Worm (Caenorhabditis elegans): Measurements from ENCODE around the gene T04C9.2.

Gene T04C9.2

ce11 chrIII:6028432-6028831 is 36.8 kb downstream of the T04C9.2 start, which contains the start of gene tbx-7:
Gene tbx-7 (minus strand): TSS chrIII:6028532.
- TF ChIP-seq nhr-11 (tag; optimal IDR thresholded peaks at IDR 0.05) (no peak), aly-2 (tag; optimal IDR thresholded peaks at IDR 0.05) (no peak), sem-4 (tag; optimal IDR thresholded peaks at IDR 0.05) (no peak), snpc-4 (tag; optimal IDR thresholded peaks at IDR 0.05) (no peak), ceh-82 (tag; optimal IDR thresholded peaks at IDR 0.05) (no peak), nhr-10 (tag; optimal IDR thresholded peaks at IDR 0.05) (no peak), R02D3.7 (tag; optimal IDR thresholded peaks at IDR 0.05) (no peak), skn-1 (tag; optimal IDR thresholded peaks at IDR 0.05) (no peak), nhr-12 (tag; optimal IDR thresholded peaks at IDR 0.05) (no peak), ZK546.5 (tag; optimal IDR thresholded peaks at IDR 0.05) (no peak), ztf-1 (GFP tag; conservative IDR thresholded peaks at IDR 0.05) (no peak), unc-62 (GFP tag; optimal IDR thresholded peaks at IDR 0.05) (no peak), zag-1 (tag; optimal IDR thresholded peaks at IDR 0.05) (no peak), elt-3 (tag; optimal IDR thresholded peaks at IDR 0.05) (no peak), nhr-6 (tag; optimal IDR thresholded peaks at IDR 0.05) (no peak)

ce11 chrIII:6030483-6030882 is 38.8 kb downstream of the T04C9.2 start, which contains the start of gene ZK328.6:
Gene ZK328.6 (minus strand): TSS chrIII:6030583.
- TF ChIP-seq ztf-11 (tag; optimal IDR thresholded peaks at IDR 0.05) (no peak), sma-9 (GFP tag; optimal IDR thresholded peaks at IDR 0.05) (no peak), sma-9 (tag; optimal IDR thresholded peaks at IDR 0.05) (no peak), unc-62 (GFP tag; optimal IDR thresholded peaks at IDR 0.05) (no peak), egl-27 (tag; optimal IDR thresholded peaks at IDR 0.05) (no peak), sma-3 (GFP tag; optimal IDR thresholded peaks at IDR 0.05) (no peak)

- TF ChIP-seq skn-1 (tag; optimal IDR thresholded peaks at IDR 0.05), result no peak
- no peak for TF ChIP-seq mbf-1 (tag; optimal IDR thresholded peaks at IDR 0.05)
These were observed 47.7 kb downstream of the T04C9.2 start, which contains the start of gene ift-139 for ce11 chrIII:6039370-6039769. Gene ift-139 (minus strand): TSS chrIII:6039470.

Measured in whole organism, L2 larva.